Worm (Caenorhabditis elegans) whole organism, L4 larva: ENCODE data around the gene srh-28.

Experiments used
- F10B5.3 ChIP-seq: sonication (generic microtip); optimal IDR thresholded peaks from 2 replicates; lab custom pipeline; 2016; ENCODE audit warnings: mild to moderate bottlenecking, missing genetic modification characterization, missing compliant biosample characterization
- Y5F2A.4 ChIP-seq: fragments of 200-800 bp; sonication (Bioruptor generic); optimal IDR thresholded peaks from 2 replicates; lab custom pipeline; 2018; ENCODE audit warnings: mild to moderate bottlenecking, missing genetic modification characterization, missing compliant biosample characterization
- Y75B8A.6 ChIP-seq: fragments of 200-800 bp; sonication (Bioruptor generic); IDR thresholded peaks from 2 replicates; pipeline ENCODE4 v1.3.6; 2022; ENCODE audit warnings: missing genetic modification reagents, missing genetic modification characterization, missing compliant biosample characterization
- aha-1 ChIP-seq: fragments of 150-350 bp; peaks from one replicate; lab custom pipeline; 2014; ENCODE audit warnings: missing biosample characterization, missing genetic modification characterization
- ceh-82 ChIP-seq: sonication (generic microtip); optimal IDR thresholded peaks from 2 replicates; lab custom pipeline; 2017; ENCODE audit warnings: missing biosample characterization, missing genetic modification characterization
- daf-19 ChIP-seq: fragments of 200-800 bp; sonication (Bioruptor generic); conservative IDR thresholded peaks from 2 replicates; pipeline ENCODE4 v1.3.6; 2022; ENCODE audit warnings: missing genetic modification characterization, missing compliant biosample characterization
- daf-8 ChIP-seq: fragments of 200-800 bp; sonication (Bioruptor generic); IDR thresholded peaks from 2 replicates; pipeline ENCODE4 v1.3.6; 2022; ENCODE audit warnings: missing genetic modification characterization, missing compliant biosample characterization
- dmd-8 ChIP-seq: fragments of 200-800 bp; sonication (Bioruptor generic); IDR thresholded peaks from 2 replicates; pipeline ENCODE4 v1.3.6; 2022; ENCODE audit warnings: missing genetic modification characterization, missing compliant biosample characterization
- dpl-1 ChIP-seq: fragments of 150-350 bp; optimal IDR thresholded peaks from 2 replicates; lab custom pipeline; 2014; ENCODE audit warnings: missing biosample characterization, missing genetic modification reagents, missing genetic modification characterization
- egl-43 ChIP-seq: fragments of 200-800 bp; sonication (Bioruptor generic); IDR thresholded peaks from 2 replicates; pipeline ENCODE4 v1.3.6; 2022; ENCODE audit warnings: missing genetic modification reagents, missing genetic modification characterization, missing compliant biosample characterization
- hlh-11 ChIP-seq: fragments of 200-800 bp; sonication (Bioruptor generic); optimal IDR thresholded peaks from 2 replicates; lab custom pipeline; 2018; ENCODE audit warnings: mild to moderate bottlenecking, missing genetic modification characterization, missing compliant biosample characterization
- hlh-30 ChIP-seq: sonication (generic microtip); optimal IDR thresholded peaks from 2 replicates; lab custom pipeline; 2017; ENCODE audit warnings: antibody characterized with exemption, mild to moderate bottlenecking, missing genetic modification characterization, missing compliant biosample characterization; ENCODE audit not compliant: insufficient read depth
- lin-15B ChIP-seq: fragments of 150-350 bp; sonication (generic microtip); optimal IDR thresholded peaks from 3 replicates; lab custom pipeline; 2014; ENCODE audit warnings: missing biosample characterization, missing genetic modification characterization
- lir-3 ChIP-seq: sonication (generic microtip); optimal IDR thresholded peaks from 2 replicates; lab custom pipeline; 2016; ENCODE audit warnings: mild to moderate bottlenecking, missing genetic modification characterization, missing compliant biosample characterization
- madf-9 ChIP-seq: fragments of 200-800 bp; sonication (Bioruptor generic); conservative IDR thresholded peaks from 2 replicates; pipeline ENCODE4 v1.3.6; 2022; ENCODE audit warnings: missing genetic modification reagents, missing genetic modification characterization, missing compliant biosample characterization
- mxl-2 ChIP-seq: fragments of 200-800 bp; sonication (Bioruptor generic); conservative IDR thresholded peaks from 2 replicates; pipeline ENCODE4 v1.3.6; 2022; ENCODE audit warnings: missing genetic modification reagents, missing genetic modification characterization, missing compliant biosample characterization
- mxl-3 ChIP-seq: fragments of 200-800 bp; sonication (Bioruptor generic); optimal IDR thresholded peaks from 2 replicates; lab custom pipeline; 2018; ENCODE audit warnings: mild to moderate bottlenecking, missing genetic modification characterization, missing compliant biosample characterization
- nhr-11 ChIP-seq: fragments of 150-350 bp; optimal IDR thresholded peaks from 2 replicates; lab custom pipeline; 2014; ENCODE audit warnings: missing biosample characterization, missing genetic modification characterization
- nhr-111 ChIP-seq: fragments of 200-800 bp; sonication (Bioruptor generic); optimal IDR thresholded peaks from 2 replicates; lab custom pipeline; 2018; ENCODE audit warnings: mild to moderate bottlenecking, missing genetic modification characterization, missing compliant biosample characterization
- nhr-25 ChIP-seq: sonication (generic microtip); optimal IDR thresholded peaks from 2 replicates; lab custom pipeline; 2017; ENCODE audit warnings: missing genetic modification characterization, mild to moderate bottlenecking, missing compliant biosample characterization, antibody characterized with exemption, moderate library complexity, borderline replicate concordance; ENCODE audit not compliant: insufficient read depth
- nhr-41 ChIP-seq: fragments of 200-800 bp; sonication (Bioruptor generic); IDR thresholded peaks from 2 replicates; pipeline ENCODE4 v1.3.6; 2022; ENCODE audit warnings: missing genetic modification reagents, missing genetic modification characterization, missing compliant biosample characterization
- nhr-6 ChIP-seq: fragments of 150-350 bp; optimal IDR thresholded peaks from 2 replicates; lab custom pipeline; 2014; ENCODE audit warnings: missing biosample characterization, missing genetic modification characterization
- php-3 ChIP-seq: fragments of 200-800 bp; sonication (Bioruptor generic); IDR thresholded peaks from 2 replicates; pipeline ENCODE4 v1.3.6; 2022; ENCODE audit warnings: missing genetic modification reagents, missing genetic modification characterization, missing compliant biosample characterization
- pqm-1 ChIP-seq: sonication (generic microtip); optimal IDR thresholded peaks from 2 replicates; lab custom pipeline; 2017; ENCODE audit warnings: missing biosample characterization, missing genetic modification characterization
- set-16 ChIP-seq: fragments of 200-800 bp; sonication (Bioruptor generic); IDR thresholded peaks from 2 replicates; pipeline ENCODE4 v1.3.6; 2022; ENCODE audit warnings: missing genetic modification reagents, missing genetic modification characterization, missing compliant biosample characterization
- snpc-1.2 ChIP-seq: fragments of 200-800 bp; sonication (Bioruptor generic); IDR thresholded peaks from 2 replicates; pipeline ENCODE4 v1.3.6; 2022; ENCODE audit warnings: missing genetic modification reagents, missing genetic modification characterization, missing compliant biosample characterization
- snpc-4 ChIP-seq: fragments of 150-350 bp; optimal IDR thresholded peaks from 2 replicates; lab custom pipeline; 2014; ENCODE audit warnings: missing biosample characterization, missing genetic modification characterization
- tra-1 ChIP-seq: fragments of 200-800 bp; sonication (Bioruptor generic); IDR thresholded peaks from 2 replicates; pipeline ENCODE4 v1.3.6; 2022; ENCODE audit warnings: missing genetic modification reagents, missing genetic modification characterization, missing compliant biosample characterization
- unc-130 ChIP-seq: sonication (generic microtip); optimal IDR thresholded peaks from 2 replicates; lab custom pipeline; 2016; ENCODE audit warnings: missing genetic modification reagents, missing genetic modification characterization, missing compliant biosample characterization
- unc-39 ChIP-seq: sonication (generic microtip); optimal IDR thresholded peaks from 2 replicates; lab custom pipeline; 2017; ENCODE audit warnings: missing biosample characterization, missing genetic modification characterization
- unc-62 ChIP-seq, 3 experiments: fragments of 150-350 bp in 1 of 3; sonication (generic microtip); optimal IDR thresholded peaks in 2 of 3; peaks in 1 of 3; 1 replicate in 1 of 3; 2 replicates in 2 of 3; lab custom pipeline; 2014 to 2017; ENCODE audit warnings: missing biosample characterization in 3 of 3, missing genetic modification characterization in 3 of 3, missing genetic modification reagents in 3 of 3, missing genotype in 1 of 3
- vab-7 ChIP-seq: fragments of 200-800 bp; sonication (Bioruptor generic); IDR thresholded peaks from 2 replicates; pipeline ENCODE4 v1.3.6; 2022; ENCODE audit warnings: missing genetic modification reagents, missing genetic modification characterization, missing compliant biosample characterization
- zag-1 ChIP-seq: fragments of 150-350 bp; optimal IDR thresholded peaks from 2 replicates; lab custom pipeline; 2014; ENCODE audit warnings: missing biosample characterization, missing genetic modification characterization
- ztf-7 ChIP-seq: fragments of 150-350 bp; optimal IDR thresholded peaks from 2 replicates; lab custom pipeline; 2014; ENCODE audit warnings: missing biosample characterization, missing genetic modification characterization

The srh-28 gene

ce11 chrV:6736108-6736507 is 39.5 kb downstream of the srh-28 start:
- TF ChIP-seq php-3 (GFP tag; lab: Robert Waterston, UW), result no peak
- no peak for TF ChIP-seq hlh-30 (tag; lab: Kevin White, UChicago)
- TF ChIP-seq snpc-4, result no peak
- peak; percentile 0 for TF ChIP-seq nhr-25 (tag; lab: Kevin White, UChicago)
- peak in 1 of 2 experiments; percentile 41 for TF ChIP-seq unc-62 (GFP tag; optimal IDR thresholded peaks at IDR 0.05 in 1 of 2; lab: Kevin White, UChicago)
- no peak for TF ChIP-seq unc-62 (tag; optimal IDR thresholded peaks at IDR 0.05; lab: Kevin White, UChicago)
- no peak for TF ChIP-seq mxl-3

DNA sequence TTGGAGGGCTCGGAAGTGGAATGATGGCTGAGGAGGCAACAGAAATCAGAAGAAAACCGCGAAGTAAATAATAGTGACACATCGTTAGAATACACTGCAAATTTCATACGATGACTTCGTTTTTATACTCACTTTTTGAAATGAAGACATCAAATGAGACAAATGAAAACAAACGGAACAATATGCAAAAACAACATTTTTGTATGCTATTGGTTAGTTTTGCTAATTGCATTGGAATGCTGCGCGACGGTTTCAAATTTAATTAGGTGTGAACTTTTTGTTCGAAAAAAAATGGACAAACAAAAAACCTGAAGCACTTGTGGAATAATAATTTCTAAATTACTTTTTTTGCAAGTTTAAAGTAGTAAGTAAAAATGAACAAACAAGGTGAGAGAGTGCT is 42.6 kb downstream of the srh-28 start, which contains the start of gene grl-8:
grl-8 (minus strand) TSS at position 101 of the 400 bp plus-strand sequence.
- no peak for TF ChIP-seq lir-3
- TF ChIP-seq daf-8 (GFP tag; lab: Robert Waterston, UW), result no peak
- no peak for TF ChIP-seq unc-39
- no peak for TF ChIP-seq hlh-11 (tag; lab: Kevin White, UChicago)
- no peak for TF ChIP-seq mxl-2 (GFP tag; lab: Robert Waterston, UW)
- TF ChIP-seq nhr-41 (GFP tag; lab: Robert Waterston, UW), result no peak
- TF ChIP-seq vab-7 (GFP tag; lab: Robert Waterston, UW), result no peak
- TF ChIP-seq pqm-1 (tag; lab: Kevin White, UChicago), result no peak
- TF ChIP-seq ceh-82 (tag; lab: Kevin White, UChicago), result no peak
- TF ChIP-seq madf-9 (GFP tag; lab: Robert Waterston, UW), result no peak
- TF ChIP-seq ztf-7 (tag; lab: Kevin White, UChicago), result no peak

ce11 chrV:6731594-6731993 is 44.0 kb downstream of the srh-28 start, which contains the start of gene grl-9:
TSS of gene grl-9 (minus strand) at chrV:6731694.
- TF ChIP-seq Y5F2A.4 (GFP tag; lab: Kevin White, UChicago), result no peak
- TF ChIP-seq set-16, result no peak
- no peak for TF ChIP-seq daf-8 (GFP tag; lab: Robert Waterston, UW)
- TF ChIP-seq nhr-11, result no peak
- no peak for TF ChIP-seq mxl-2 (GFP tag; lab: Robert Waterston, UW)
- peak; percentile 14 for TF ChIP-seq aha-1 (tag; lab: Kevin White, UChicago)
- no peak for TF ChIP-seq dpl-1 (GFP tag; lab: Kevin White, UChicago)
- TF ChIP-seq Y75B8A.6 (GFP tag; lab: Robert Waterston, UW), result no peak
- no peak for TF ChIP-seq zag-1 (tag; lab: Kevin White, UChicago)
- TF ChIP-seq lin-15B (tag; lab: Kevin White, UChicago), result no peak
- TF ChIP-seq dmd-8, result no peak
- no peak for TF ChIP-seq snpc-1.2
- no peak for TF ChIP-seq F10B5.3 (tag; lab: Kevin White, UChicago)
- TF ChIP-seq unc-62 (GFP tag; optimal IDR thresholded peaks at IDR 0.05 in 1 of 2; lab: Kevin White, UChicago), result peak in 1 of 2 experiments; percentile 34
- no peak for TF ChIP-seq unc-62 (tag; optimal IDR thresholded peaks at IDR 0.05; lab: Kevin White, UChicago)
- no peak for TF ChIP-seq unc-130 (GFP tag; lab: Kevin White, UChicago)
- no peak for TF ChIP-seq mxl-3
- TF ChIP-seq, all 104 proteins: peak for 2

ce11 chrV:6727222-6727621 is 48.4 kb downstream of the srh-28 start, which contains the start of gene ZC487.1:
TSS of gene ZC487.1 (plus strand) at chrV:6727522.
- TF ChIP-seq mxl-3, result no peak
- no peak for TF ChIP-seq nhr-6 (tag; lab: Kevin White, UChicago)
- no peak for TF ChIP-seq mxl-2 (GFP tag; lab: Robert Waterston, UW)
- TF ChIP-seq nhr-111 (GFP tag; lab: Kevin White, UChicago), result no peak
- no peak for TF ChIP-seq tra-1
- TF ChIP-seq egl-43 (GFP tag; lab: Robert Waterston, UW), result no peak
- TF ChIP-seq daf-19, result no peak
